Fruit fly (Drosophila melanogaster) whole organism, embryonic: ENCODE measurements around the gene CG18545.
A peak's percentile ranks its signal among the peaks of the same experiment; 100 is the strongest.

Source experiments
- ATbp ChIP-seq: fragments of 200-800 bp; sonication (Bioruptor generic); optimal IDR thresholded peaks from 2 replicates; lab custom pipeline; 2017; ENCODE audit warnings: missing biosample characterization, mild to moderate bottlenecking, missing genetic modification characterization, missing genetic modification reagents
- Ada2b ChIP-seq: fragments of 200-800 bp; sonication (Bioruptor generic); IDR thresholded peaks from 2 replicates; pipeline ENCODE4 v1.3.6; 2022; ENCODE audit warnings: missing biosample characterization, missing genetic modification characterization
- CG10267 ChIP-seq: fragments of 200-800 bp; sonication (Bioruptor generic); optimal IDR thresholded peaks from 2 replicates; lab custom pipeline; 2018; ENCODE audit warnings: missing biosample characterization, mild to moderate bottlenecking, missing genetic modification characterization, moderate library complexity
- CG10431 ChIP-seq: fragments of 200-800 bp; sonication (Bioruptor generic); optimal IDR thresholded peaks from 3 replicates; lab custom pipeline; 2018; ENCODE audit warnings: missing biosample characterization, mild to moderate bottlenecking, missing genetic modification characterization
- CG10462 ChIP-seq: fragments of 200-800 bp; sonication (Bioruptor generic); optimal IDR thresholded peaks from 2 replicates; lab custom pipeline; 2016; ENCODE audit warnings: missing biosample characterization, missing genetic modification characterization
- CG12236 ChIP-seq: fragments of 200-800 bp; sonication (Bioruptor generic); optimal IDR thresholded peaks from 2 replicates; lab custom pipeline; 2016; ENCODE audit warnings: missing biosample characterization, missing genetic modification characterization
- CG15514 ChIP-seq: fragments of 200-800 bp; sonication (Bioruptor generic); optimal IDR thresholded peaks from 3 replicates; lab custom pipeline; 2017; ENCODE audit warnings: missing biosample characterization, missing genetic modification characterization, mild to moderate bottlenecking, moderate library complexity, missing genetic modification reagents
- CG1602 ChIP-seq: fragments of 200-800 bp; sonication (Bioruptor generic); optimal IDR thresholded peaks from 3 replicates; lab custom pipeline; 2016; ENCODE audit warnings: missing biosample characterization, missing genetic modification characterization
- CG16779 ChIP-seq: fragments of 200-800 bp; sonication (Bioruptor generic); IDR thresholded peaks from 2 replicates; pipeline ENCODE4 v1.3.6; 2022; ENCODE audit warnings: missing biosample characterization, missing genetic modification characterization
- CG1832 ChIP-seq: fragments of 200-800 bp; sonication (Bioruptor generic); optimal IDR thresholded peaks from 2 replicates; lab custom pipeline; 2017; ENCODE audit warnings: missing biosample characterization, mild to moderate bottlenecking, missing genetic modification characterization, inconsistent platforms
- CG2120 ChIP-seq: fragments of 200-800 bp; sonication (Bioruptor generic); optimal IDR thresholded peaks from 3 replicates; lab custom pipeline; 2016; ENCODE audit warnings: missing biosample characterization, missing genetic modification characterization
- CG2712 ChIP-seq: fragments of 200-800 bp; optimal IDR thresholded peaks from 3 replicates; lab custom pipeline; 2019; ENCODE audit warnings: missing biosample characterization, mild to moderate bottlenecking, missing genetic modification characterization, moderate library complexity
- CG31365 ChIP-seq: fragments of 200-800 bp; sonication (Bioruptor generic); optimal IDR thresholded peaks from 2 replicates; lab custom pipeline; 2018; ENCODE audit warnings: missing biosample characterization, mild to moderate bottlenecking, missing genetic modification characterization
- CG6683 ChIP-seq: fragments of 200-800 bp; sonication (Bioruptor generic); optimal IDR thresholded peaks from 2 replicates; lab custom pipeline; 2017; ENCODE audit warnings: missing biosample characterization, mild to moderate bottlenecking, missing genetic modification characterization, missing genetic modification reagents
- CG7786 ChIP-seq: fragments of 200-800 bp; sonication (Bioruptor generic); optimal IDR thresholded peaks from 2 replicates; lab custom pipeline; 2016; ENCODE audit warnings: missing biosample characterization, missing genetic modification characterization
- CG7928 ChIP-seq: fragments of 200-800 bp; sonication (Bioruptor generic); optimal IDR thresholded peaks from 2 replicates; lab custom pipeline; 2017; ENCODE audit warnings: missing biosample characterization, mild to moderate bottlenecking, missing genetic modification characterization
- Camta ChIP-seq: fragments of 200-800 bp; sonication (Bioruptor generic); optimal IDR thresholded peaks from 2 replicates; lab custom pipeline; 2016; ENCODE audit warnings: missing biosample characterization, missing genetic modification characterization
- Chrac-16 ChIP-seq: fragments of 200-800 bp; sonication (Bioruptor generic); optimal IDR thresholded peaks from 3 replicates; lab custom pipeline; 2016; ENCODE audit warnings: missing biosample characterization, missing genetic modification characterization
- Ets97D ChIP-seq: fragments of 200-800 bp; sonication (Bioruptor generic); optimal IDR thresholded peaks from 3 replicates; lab custom pipeline; 2016; ENCODE audit warnings: missing biosample characterization, missing genetic modification characterization
- H2.0 ChIP-seq: fragments of 200-800 bp; sonication (Bioruptor generic); IDR thresholded peaks from 2 replicates; pipeline ENCODE4 v1.3.6; 2022; ENCODE audit warnings: missing biosample characterization, missing genetic modification characterization
- Hand ChIP-seq: fragments of 200-800 bp; sonication (Bioruptor generic); optimal IDR thresholded peaks from 2 replicates; lab custom pipeline; 2017; ENCODE audit warnings: mild to moderate bottlenecking, missing biosample characterization, missing genetic modification reagents, missing genetic modification characterization
- Hmx ChIP-seq: fragments of 200-800 bp; sonication (Bioruptor generic); optimal IDR thresholded peaks from 2 replicates; lab custom pipeline; 2016; ENCODE audit warnings: missing biosample characterization, missing genetic modification characterization
- MESR4 ChIP-seq: fragments of 200-800 bp; sonication (Bioruptor generic); optimal IDR thresholded peaks from 2 replicates; lab custom pipeline; 2018; ENCODE audit warnings: missing biosample characterization, mild to moderate bottlenecking, missing genetic modification characterization, moderate library complexity
- Mrtf ChIP-seq: fragments of 200-800 bp; sonication (Bioruptor generic); IDR thresholded peaks from 3 replicates; pipeline ENCODE4 v1.3.6; 2022; ENCODE audit warnings: missing biosample characterization, missing genetic modification characterization
- Nf-YC ChIP-seq: fragments of 200-800 bp; optimal IDR thresholded peaks from 3 replicates; lab custom pipeline; 2019; ENCODE audit warnings: missing biosample characterization, mild to moderate bottlenecking, missing genetic modification characterization, moderate library complexity
- Opbp ChIP-seq: fragments of 200-800 bp; sonication (Bioruptor generic); IDR thresholded peaks from 3 replicates; pipeline ENCODE4 v1.3.6; 2022; ENCODE audit warnings: missing biosample characterization, missing genetic modification characterization; ENCODE audit not compliant: partially characterized antibody
- Sox102F ChIP-seq: fragments of 200-800 bp; sonication (Bioruptor generic); optimal IDR thresholded peaks from 2 replicates; lab custom pipeline; 2018; ENCODE audit warnings: missing biosample characterization, mild to moderate bottlenecking, missing genetic modification characterization, moderate library complexity
- Ssrp ChIP-seq: fragments of 200-800 bp; sonication (Bioruptor generic); optimal IDR thresholded peaks from 2 replicates; lab custom pipeline; 2018; ENCODE audit warnings: missing biosample characterization, mild to moderate bottlenecking, missing genetic modification characterization, moderate library complexity
- abd-A ChIP-seq: fragments of 200-800 bp; sonication (Bioruptor generic); optimal IDR thresholded peaks from 3 replicates; lab custom pipeline; 2019; ENCODE audit warnings: missing biosample characterization, mild to moderate bottlenecking, missing genetic modification characterization, moderate library complexity
- ara ChIP-seq: fragments of 200-800 bp; sonication (Bioruptor generic); IDR thresholded peaks from 2 replicates; pipeline ENCODE4 v1.3.6; 2022; ENCODE audit warnings: missing biosample characterization, missing genetic modification characterization
- cato ChIP-seq: fragments of 200-800 bp; sonication (Bioruptor generic); optimal IDR thresholded peaks from 2 replicates; lab custom pipeline; 2016; ENCODE audit warnings: missing biosample characterization, missing genetic modification characterization, borderline replicate concordance
- dpn ChIP-seq, 2 experiments: fragments of 200-800 bp; sonication (Bioruptor generic); optimal IDR thresholded peaks; 3 replicates each; lab custom pipeline; 2016; ENCODE audit warnings: missing biosample characterization in 2 of 2, missing genetic modification characterization in 2 of 2
- ftz-f1 ChIP-seq: fragments of 200-800 bp; sonication (Bioruptor generic); optimal IDR thresholded peaks from 2 replicates; lab custom pipeline; 2016; ENCODE audit warnings: missing biosample characterization, missing genetic modification characterization
- grau ChIP-seq: fragments of 200-800 bp; optimal IDR thresholded peaks from 3 replicates; lab custom pipeline; 2019; ENCODE audit warnings: missing biosample characterization, mild to moderate bottlenecking, missing genetic modification characterization, moderate library complexity
- gsb ChIP-seq: fragments of 200-800 bp; sonication (Bioruptor generic); IDR thresholded peaks from 2 replicates; pipeline ENCODE4 v1.3.6; 2022; ENCODE audit warnings: missing biosample characterization, missing genetic modification characterization
- ham ChIP-seq: fragments of 200-800 bp; sonication (Bioruptor generic); IDR thresholded peaks from 2 replicates; pipeline ENCODE4 v1.3.6; 2022; ENCODE audit warnings: missing biosample characterization, missing genetic modification characterization
- kni ChIP-seq: fragments of 200-800 bp; sonication (Bioruptor generic); optimal IDR thresholded peaks from 3 replicates; lab custom pipeline; 2017; ENCODE audit warnings: mild to moderate bottlenecking, missing biosample characterization, missing genetic modification reagents, missing genetic modification characterization
- lab ChIP-seq: fragments of 200-800 bp; sonication (Bioruptor generic); optimal IDR thresholded peaks from 3 replicates; lab custom pipeline; 2017; ENCODE audit warnings: missing biosample characterization, missing genetic modification characterization, mild to moderate bottlenecking, moderate library complexity, missing genetic modification reagents
- nerfin-2 ChIP-seq: fragments of 200-800 bp; sonication (Bioruptor generic); IDR thresholded peaks from 2 replicates; pipeline ENCODE4 v1.3.6; 2022; ENCODE audit warnings: missing biosample characterization, missing genetic modification characterization; ENCODE audit not compliant: partially characterized antibody
- psq ChIP-seq: fragments of 200-800 bp; sonication (Bioruptor generic); optimal IDR thresholded peaks from 2 replicates; lab custom pipeline; 2017; ENCODE audit warnings: missing biosample characterization, missing genetic modification characterization
- repo ChIP-seq: fragments of 200-800 bp; sonication (Bioruptor generic); optimal IDR thresholded peaks from 2 replicates; lab custom pipeline; 2016; ENCODE audit warnings: missing biosample characterization, missing genetic modification characterization
- salm ChIP-seq: fragments of 200-800 bp; sonication (Bioruptor generic); optimal IDR thresholded peaks from 2 replicates; lab custom pipeline; 2018; ENCODE audit warnings: missing biosample characterization, mild to moderate bottlenecking, missing genetic modification characterization
- sd ChIP-seq: fragments of 200-800 bp; sonication (Bioruptor generic); optimal IDR thresholded peaks from 3 replicates; lab custom pipeline; 2018; ENCODE audit warnings: missing biosample characterization, mild to moderate bottlenecking, missing genetic modification characterization, moderate library complexity
- sima ChIP-seq: fragments of 200-800 bp; sonication (Bioruptor generic); optimal IDR thresholded peaks from 2 replicates; lab custom pipeline; 2016; ENCODE audit warnings: missing biosample characterization, missing genetic modification characterization
- sug ChIP-seq: fragments of 200-800 bp; optimal IDR thresholded peaks from 2 replicates; lab custom pipeline; 2019; ENCODE audit warnings: missing biosample characterization, mild to moderate bottlenecking, missing genetic modification characterization, moderate library complexity
- tin ChIP-seq: fragments of 200-800 bp; sonication (Bioruptor generic); optimal IDR thresholded peaks from 3 replicates; lab custom pipeline; 2016; ENCODE audit warnings: missing biosample characterization, missing genetic modification characterization
- unc-4 ChIP-seq: fragments of 200-800 bp; sonication (Bioruptor generic); IDR thresholded peaks from 2 replicates; pipeline ENCODE4 v1.3.6; 2022; ENCODE audit warnings: missing biosample characterization, missing genetic modification characterization; ENCODE audit not compliant: partially characterized antibody
- zfh1 ChIP-seq: fragments of 200-800 bp; sonication (Bioruptor generic); IDR thresholded peaks from 3 replicates; pipeline ENCODE4 v1.3.6; 2022; ENCODE audit warnings: missing biosample characterization, missing genetic modification characterization

The CG18545 gene

dm6 chr3R:10350741-10351629 lies 10.2 kb downstream of the CG18545 start (continued):
- TF ChIP-seq Hmx (GFP tag; lab: Kevin White, UChicago) (peak; percentile 60), gsb (GFP tag; lab: Robert Waterston, UW) (no peak), CG7928 (GFP tag; lab: Kevin White, UChicago) (peak; percentile 67), ftz-f1 (GFP tag; lab: Kevin White, UChicago) (peak; percentile 56), ham (no peak), kni (GFP tag; lab: Kevin White, UChicago) (peak; percentile 92), Camta (GFP tag; lab: Kevin White, UChicago) (peak; percentile 8), CG2712 (tag; lab: Kevin White, UChicago) (peak; percentile 82), CG10431 (GFP tag; lab: Kevin White, UChicago) (no peak), H2.0 (no peak), zfh1 (GFP tag; lab: Robert Waterston, UW) (no peak), CG7786 (GFP tag; lab: Kevin White, UChicago) (peak; percentile 78), CG15514 (peak; percentile 63), Nf-YC (tag; lab: Kevin White, UChicago) (peak; percentile 54), lab (GFP tag; lab: Kevin White, UChicago) (peak; percentile 91), CG31365 (tag; lab: Kevin White, UChicago) (peak; percentile 62), sd (tag; lab: Kevin White, UChicago) (peak; percentile 42), CG12236 (peak; percentile 38), Mrtf (GFP tag; lab: Robert Waterston, UW) (no peak), nerfin-2 (GFP tag; lab: Robert Waterston, UW) (no peak), CG2120 (GFP tag; lab: Kevin White, UChicago) (peak; percentile 94), Sox102F (peak; percentile 77), repo (GFP tag; lab: Kevin White, UChicago) (no peak), CG10462 (GFP tag; lab: Kevin White, UChicago) (peak; percentile 43), salm (peak; percentile 32), dpn (GFP tag; optimal IDR thresholded peaks at IDR 0.05; lab: Kevin White, UChicago) (peak; percentile 72 to 78), cato (GFP tag; lab: Kevin White, UChicago) (peak; percentile 51), Ssrp (tag; lab: Kevin White, UChicago) (peak; percentile 77), grau (peak; percentile 93), Opbp (no peak), abd-A (peak; percentile 91), sima (GFP tag; lab: Kevin White, UChicago) (peak; percentile 11), CG10267 (tag; lab: Kevin White, UChicago) (peak; percentile 67), tin (GFP tag; lab: Kevin White, UChicago) (peak; percentile 58), sug (tag; lab: Kevin White, UChicago) (peak; percentile 51), Ets97D (GFP tag; lab: Kevin White, UChicago) (peak; percentile 35), CG6683 (GFP tag; lab: Kevin White, UChicago) (peak; percentile 51), Chrac-16 (GFP tag; lab: Kevin White, UChicago) (peak; percentile 73), psq (GFP tag; lab: Kevin White, UChicago) (peak; percentile 23), CG16779 (GFP tag; lab: Robert Waterston, UW) (no peak), MESR4 (GFP tag; lab: Kevin White, UChicago) (no peak), ara (no peak), CG1832 (GFP tag; lab: Kevin White, UChicago) (peak; percentile 95), ATbp (GFP tag; lab: Kevin White, UChicago) (peak; percentile 82), Hand (GFP tag; lab: Kevin White, UChicago) (peak; percentile 85), CG1602 (GFP tag; lab: Kevin White, UChicago) (peak; percentile 66), unc-4 (GFP tag; lab: Robert Waterston, UW) (no peak), Ada2b (GFP tag; lab: Robert Waterston, UW) (no peak)
